Fruit fly (Drosophila melanogaster) whole organism, embryonic: ENCODE results near the gene CG3032.
A peak's percentile ranks its signal among the peaks of the same experiment; 100 is the strongest.

ENCODE experiments used
- Ada2b ChIP-seq: fragments of 200-800 bp; sonication (Bioruptor generic); IDR thresholded peaks from 2 replicates; pipeline ENCODE4 v1.3.6; 2022; ENCODE audit warnings: missing biosample characterization, missing genetic modification characterization
- Atf6 ChIP-seq: fragments of 200-800 bp; sonication (Bioruptor generic); IDR thresholded peaks from 2 replicates; pipeline ENCODE4 v1.3.6; 2022; ENCODE audit warnings: missing biosample characterization, missing genetic modification characterization
- Awh ChIP-seq: fragments of 200-800 bp; sonication (Bioruptor generic); IDR thresholded peaks from 2 replicates; pipeline ENCODE4, ENCODE4 v1.3.6; 2022; ENCODE audit warnings: missing biosample characterization, missing genetic modification characterization
- Bteb2 ChIP-seq: fragments of 200-800 bp; sonication (Bioruptor generic); optimal IDR thresholded peaks from 2 replicates; lab custom pipeline; 2016; ENCODE audit warnings: missing biosample characterization, missing genetic modification characterization
- CG10209 ChIP-seq: fragments of 200-800 bp; sonication (Bioruptor generic); optimal IDR thresholded peaks from 3 replicates; lab custom pipeline; 2017; ENCODE audit warnings: missing biosample characterization, mild to moderate bottlenecking, missing genetic modification characterization, missing genetic modification reagents
- CG1024 ChIP-seq: fragments of 200-800 bp; sonication (Bioruptor generic); IDR thresholded peaks from 2 replicates; pipeline ENCODE4 v1.3.6; 2022; ENCODE audit warnings: missing biosample characterization, missing genetic modification characterization
- CG12071 ChIP-seq: fragments of 200-800 bp; sonication (Bioruptor generic); optimal IDR thresholded peaks from 3 replicates; lab custom pipeline; 2018; ENCODE audit warnings: missing biosample characterization, mild to moderate bottlenecking, missing genetic modification characterization
- CG15601 ChIP-seq: fragments of 200-800 bp; sonication (Bioruptor generic); optimal IDR thresholded peaks from 3 replicates; lab custom pipeline; 2019; ENCODE audit warnings: missing biosample characterization, mild to moderate bottlenecking, missing genetic modification characterization, moderate library complexity
- CG17912 ChIP-seq: fragments of 200-800 bp; sonication (Bioruptor generic); optimal IDR thresholded peaks from 2 replicates; lab custom pipeline; 2018; ENCODE audit warnings: missing biosample characterization, mild to moderate bottlenecking, missing genetic modification characterization
- CG18476 ChIP-seq: fragments of 200-800 bp; sonication (Bioruptor generic); optimal IDR thresholded peaks from 2 replicates; lab custom pipeline; 2016; ENCODE audit warnings: missing biosample characterization, mild to moderate bottlenecking, missing genetic modification characterization
- CG3163 ChIP-seq: fragments of 200-800 bp; sonication (Bioruptor generic); optimal IDR thresholded peaks from 3 replicates; lab custom pipeline; 2016; ENCODE audit warnings: missing biosample characterization, missing genetic modification characterization
- CG32767 ChIP-seq: fragments of 200-800 bp; sonication (Bioruptor generic); IDR thresholded peaks from 2 replicates; pipeline ENCODE4 v1.3.6; 2022; ENCODE audit warnings: missing biosample characterization, missing genetic modification characterization
- CG34376 ChIP-seq: fragments of 200-800 bp; sonication (Bioruptor generic); optimal IDR thresholded peaks from 2 replicates; lab custom pipeline; 2018; ENCODE audit warnings: missing biosample characterization, mild to moderate bottlenecking, missing genetic modification characterization
- CG34422 ChIP-seq: fragments of 200-800 bp; sonication (Bioruptor generic); IDR thresholded peaks from 3 replicates; pipeline ENCODE4 v1.3.6; 2022; ENCODE audit warnings: missing biosample characterization, missing genetic modification characterization
- CG5180 ChIP-seq: fragments of 200-800 bp; sonication (Bioruptor generic); optimal IDR thresholded peaks from 3 replicates; lab custom pipeline; 2017; ENCODE audit warnings: missing biosample characterization, missing genetic modification characterization, mild to moderate bottlenecking, moderate library complexity, missing genetic modification reagents
- CG5953 ChIP-seq: fragments of 200-800 bp; sonication (Bioruptor generic); IDR thresholded peaks from 2 replicates; pipeline ENCODE4 v1.3.6; 2022; ENCODE audit warnings: missing biosample characterization, missing genetic modification characterization
- CG6654 ChIP-seq: fragments of 200-800 bp; sonication (Bioruptor generic); optimal IDR thresholded peaks from 2 replicates; lab custom pipeline; 2017; ENCODE audit warnings: missing biosample characterization, mild to moderate bottlenecking, missing genetic modification characterization
- CG9817 ChIP-seq: fragments of 200-800 bp; sonication (Bioruptor generic); optimal IDR thresholded peaks from 2 replicates; lab custom pipeline; 2018; ENCODE audit warnings: missing biosample characterization, mild to moderate bottlenecking, missing genetic modification characterization, moderate library complexity
- Dip3 ChIP-seq: fragments of 200-800 bp; sonication (Bioruptor generic); optimal IDR thresholded peaks from 3 replicates; lab custom pipeline; 2016; ENCODE audit warnings: missing biosample characterization, missing genetic modification characterization
- Dll ChIP-seq: fragments of 200-800 bp; sonication (Bioruptor generic); IDR thresholded peaks from 4 replicates; pipeline ENCODE4 v1.3.6; 2022; ENCODE audit warnings: missing biosample characterization, missing genetic modification characterization; ENCODE audit not compliant: partially characterized antibody
- Doc2 ChIP-seq: fragments of 200-800 bp; sonication (Bioruptor generic); IDR thresholded peaks from 2 replicates; pipeline ENCODE4 v1.3.6; 2022; ENCODE audit warnings: missing biosample characterization, missing genetic modification characterization
- E2f2 ChIP-seq: fragments of 200-800 bp; sonication (Bioruptor generic); IDR thresholded peaks from 2 replicates; pipeline ENCODE4 v1.3.6; 2022; ENCODE audit warnings: missing biosample characterization, missing genetic modification characterization
- Ets97D ChIP-seq: fragments of 200-800 bp; sonication (Bioruptor generic); optimal IDR thresholded peaks from 3 replicates; lab custom pipeline; 2016; ENCODE audit warnings: missing biosample characterization, missing genetic modification characterization
- Hand ChIP-seq: fragments of 200-800 bp; sonication (Bioruptor generic); optimal IDR thresholded peaks from 2 replicates; lab custom pipeline; 2017; ENCODE audit warnings: mild to moderate bottlenecking, missing biosample characterization, missing genetic modification reagents, missing genetic modification characterization
- HmgD ChIP-seq: fragments of 200-800 bp; sonication (Bioruptor generic); optimal IDR thresholded peaks from 3 replicates; lab custom pipeline; 2016; ENCODE audit warnings: missing biosample characterization, missing genetic modification characterization
- HmgZ ChIP-seq: fragments of 200-800 bp; sonication (Bioruptor generic); optimal IDR thresholded peaks from 2 replicates; lab custom pipeline; 2018; ENCODE audit warnings: missing biosample characterization, mild to moderate bottlenecking, missing genetic modification characterization
- Hr39 ChIP-seq: fragments of >200 bp; optimal IDR thresholded peaks from 2 replicates; lab custom pipeline; 2017
- Jarid2 ChIP-seq: fragments of 200-800 bp; sonication (Bioruptor generic); optimal IDR thresholded peaks from 3 replicates; lab custom pipeline; 2017; ENCODE audit warnings: mild to moderate bottlenecking, missing biosample characterization, missing genetic modification reagents, missing genetic modification characterization
- MTF-1 ChIP-seq: fragments of 200-800 bp; sonication (Bioruptor generic); optimal IDR thresholded peaks from 2 replicates; lab custom pipeline; 2018; ENCODE audit warnings: missing biosample characterization, mild to moderate bottlenecking, missing genetic modification characterization, borderline replicate concordance
- NfI ChIP-seq: fragments of 200-800 bp; sonication (Bioruptor generic); optimal IDR thresholded peaks from 3 replicates; lab custom pipeline; 2018; ENCODE audit warnings: missing biosample characterization, mild to moderate bottlenecking, missing genetic modification characterization, moderate library complexity
- Rfx ChIP-seq: fragments of 200-800 bp; sonication (Bioruptor generic); IDR thresholded peaks from 2 replicates; pipeline ENCODE4 v1.3.6; 2022; ENCODE audit warnings: missing biosample characterization, missing genetic modification characterization
- Spps ChIP-seq: fragments of 200-800 bp; sonication (Bioruptor generic); optimal IDR thresholded peaks from 2 replicates; lab custom pipeline; 2018; ENCODE audit warnings: missing biosample characterization, mild to moderate bottlenecking, missing genetic modification characterization
- Stat92E ChIP-seq, 3 experiments: fragments of >200 bp in 2 of 3; fragments of 200-800 bp in 1 of 3; sonication (Bioruptor generic) in 1 of 3; optimal IDR thresholded peaks; 2 replicates each; lab custom pipeline; 2017 to 2019; ENCODE audit warnings: missing biosample characterization in 3 of 3, missing genetic modification characterization in 3 of 3, mild to moderate bottlenecking in 1 of 3, moderate library complexity in 1 of 3
- Usf ChIP-seq: fragments of 200-800 bp; sonication (Bioruptor generic); optimal IDR thresholded peaks from 2 replicates; lab custom pipeline; 2017; ENCODE audit warnings: missing genotype, missing biosample characterization, missing genetic modification characterization
- cwo ChIP-seq: fragments of 200-800 bp; sonication (Bioruptor generic); optimal IDR thresholded peaks from 3 replicates; lab custom pipeline; 2017; ENCODE audit warnings: missing biosample characterization, missing genetic modification characterization, mild to moderate bottlenecking, moderate library complexity, missing genetic modification reagents
- dmrt11E ChIP-seq: fragments of 200-800 bp; sonication (Bioruptor generic); optimal IDR thresholded peaks from 3 replicates; lab custom pipeline; 2018; ENCODE audit warnings: missing biosample characterization, mild to moderate bottlenecking, missing genetic modification characterization, moderate library complexity
- hth ChIP-seq: fragments of >200 bp; optimal IDR thresholded peaks from 2 replicates; lab custom pipeline; 2017; ENCODE audit warnings: inconsistent platforms
- kah ChIP-seq: fragments of 200-800 bp; sonication (Bioruptor generic); optimal IDR thresholded peaks from 2 replicates; lab custom pipeline; 2018; ENCODE audit warnings: missing biosample characterization, mild to moderate bottlenecking, missing genetic modification characterization
- lilli ChIP-seq: fragments of 200-800 bp; sonication (Bioruptor generic); optimal IDR thresholded peaks from 3 replicates; lab custom pipeline; 2016; ENCODE audit warnings: missing biosample characterization, missing genetic modification characterization
- mld ChIP-seq: fragments of 200-800 bp; sonication (Bioruptor generic); IDR thresholded peaks from 3 replicates; pipeline ENCODE4 v1.3.6; 2022; ENCODE audit warnings: missing biosample characterization, missing genetic modification characterization; ENCODE audit not compliant: partially characterized antibody
- nom ChIP-seq: fragments of 200-800 bp; sonication (Bioruptor generic); optimal IDR thresholded peaks from 2 replicates; lab custom pipeline; 2017; ENCODE audit warnings: missing biosample characterization, missing genetic modification characterization, mild to moderate bottlenecking, moderate library complexity, missing genetic modification reagents
- repo ChIP-seq: fragments of 200-800 bp; sonication (Bioruptor generic); optimal IDR thresholded peaks from 2 replicates; lab custom pipeline; 2016; ENCODE audit warnings: missing biosample characterization, missing genetic modification characterization
- sens-2 ChIP-seq: fragments of 200-800 bp; sonication (Bioruptor generic); IDR thresholded peaks from 2 replicates; pipeline ENCODE4 v1.3.6; 2022; ENCODE audit warnings: missing biosample characterization, missing genetic modification characterization
- sima ChIP-seq: fragments of 200-800 bp; sonication (Bioruptor generic); optimal IDR thresholded peaks from 2 replicates; lab custom pipeline; 2016; ENCODE audit warnings: missing biosample characterization, missing genetic modification characterization
- slp2 ChIP-seq: fragments of 200-800 bp; sonication (Bioruptor generic); optimal IDR thresholded peaks from 2 replicates; lab custom pipeline; 2016; ENCODE audit warnings: missing biosample characterization, missing genetic modification characterization
- vvl ChIP-seq: fragments of 200-800 bp; sonication (Bioruptor generic); IDR thresholded peaks from 2 replicates; pipeline ENCODE4 v1.3.6; 2022; ENCODE audit warnings: missing biosample characterization, missing genetic modification characterization
- zfh2 ChIP-seq: fragments of 200-800 bp; sonication (Bioruptor generic); optimal IDR thresholded peaks from 2 replicates; lab custom pipeline; 2016; ENCODE audit warnings: missing biosample characterization, missing genetic modification characterization

CG3032 gene

DNA sequence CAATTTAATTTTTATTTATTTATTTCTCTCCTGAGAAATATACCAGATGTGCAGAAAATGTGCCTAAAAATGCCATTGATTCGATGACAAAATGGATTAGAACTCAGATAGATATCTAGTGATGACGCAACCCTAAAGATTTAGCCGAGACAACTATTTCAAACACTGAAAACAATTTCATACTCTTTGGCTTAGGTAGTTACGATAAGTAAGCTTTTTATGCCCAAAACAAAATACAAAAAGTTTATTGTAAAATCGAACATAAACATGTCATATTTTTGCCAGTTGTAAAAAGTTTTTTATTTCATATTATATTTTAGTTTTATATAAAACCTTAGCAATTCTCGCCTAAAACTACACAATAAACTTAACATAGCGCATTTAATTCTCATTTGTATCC is 40.3 kb downstream of the CG3032 start, which contains the start of gene CG3040 (continued):
- peak; percentile 37; the same call in 1 of the 2 replicates for TF ChIP-seq E2f2
- TF ChIP-seq CG15601 (tag; lab: Kevin White, UChicago): peak; percentile 99

DNA sequence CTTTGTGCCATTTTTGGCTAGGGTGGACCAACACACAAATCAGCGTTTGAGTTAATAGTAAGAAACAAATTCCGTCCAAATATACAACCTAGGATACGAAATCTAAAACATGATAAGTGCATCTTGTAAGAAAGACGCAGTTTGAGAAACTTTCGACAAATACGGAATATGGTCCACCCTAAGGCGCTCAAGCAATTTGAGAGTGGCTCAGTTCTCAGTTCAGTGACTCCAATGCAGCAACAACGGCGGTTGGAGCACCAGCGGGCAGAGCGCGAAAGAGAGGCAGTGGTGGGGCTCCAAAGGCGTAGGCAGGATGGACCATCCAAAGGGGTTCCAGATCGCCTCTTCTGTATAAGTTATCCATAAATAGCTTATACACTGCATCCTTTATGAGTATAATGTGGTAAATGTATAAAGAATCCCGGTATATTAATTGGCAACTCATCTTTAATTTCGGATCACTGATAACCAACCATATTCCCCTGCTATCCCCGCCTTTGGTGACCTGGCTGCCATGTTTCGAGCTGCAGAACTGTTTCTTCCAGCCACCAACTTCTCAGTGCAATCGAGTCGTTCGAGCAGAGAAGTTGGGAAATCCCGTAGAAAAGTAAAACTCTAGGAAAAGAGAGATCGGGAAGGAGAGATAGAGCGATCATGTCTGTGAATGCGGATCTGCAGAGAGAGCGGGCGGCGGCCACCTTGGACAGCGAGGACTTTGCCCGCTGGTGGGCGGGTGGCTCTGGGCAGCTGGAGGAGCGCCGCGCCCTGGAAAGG is 44.1 kb downstream of the CG3032 start, which contains the start of gene CG4586:
CG4586 (plus strand) TSS at position 555 of the 774 bp plus-strand sequence.
- TF ChIP-seq mld (GFP tag; lab: Robert Waterston, UW): no peak
- peak; percentile 80 for TF ChIP-seq CG17912 (GFP tag; lab: Kevin White, UChicago)
- peak; percentile 95 for TF ChIP-seq MTF-1 (GFP tag; lab: Kevin White, UChicago)
- peak; percentile 98 for TF ChIP-seq vvl (GFP tag; lab: Robert Waterston, UW)
- TF ChIP-seq CG3163 (GFP tag; lab: Kevin White, UChicago): peak; percentile 84
- TF ChIP-seq lilli (GFP tag; lab: Kevin White, UChicago): peak; percentile 96
- TF ChIP-seq HmgD (GFP tag; lab: Kevin White, UChicago): peak; percentile 95
- TF ChIP-seq CG5953 (GFP tag; lab: Robert Waterston, UW): peak; percentile 94
- peak; percentile 96 for TF ChIP-seq Atf6 (GFP tag; lab: Robert Waterston, UW)
- TF ChIP-seq Doc2 (GFP tag; lab: Robert Waterston, UW): peak; percentile 65; the same call in 1 of the 2 replicates
- no peak for TF ChIP-seq Dll (GFP tag; lab: Robert Waterston, UW)
- TF ChIP-seq CG32767 (GFP tag; lab: Robert Waterston, UW): peak; percentile 91
- TF ChIP-seq Ada2b (GFP tag; lab: Robert Waterston, UW): peak; percentile 96
- TF ChIP-seq CG5180 (GFP tag; lab: Kevin White, UChicago): peak; percentile 87
- peak; percentile 84 for TF ChIP-seq kah
- TF ChIP-seq Jarid2 (GFP tag; lab: Kevin White, UChicago): peak; percentile 81
- peak; percentile 96 for TF ChIP-seq Rfx
- TF ChIP-seq CG9817 (tag; lab: Kevin White, UChicago): peak; percentile 90
- TF ChIP-seq Dip3 (GFP tag; lab: Kevin White, UChicago): peak; percentile 96
- TF ChIP-seq sima: peak; percentile 89
- peak; percentile 72 for TF ChIP-seq Spps (tag; lab: Kevin White, UChicago)
- peak; percentile 96 for TF ChIP-seq repo (GFP tag; lab: Kevin White, UChicago)
- TF ChIP-seq nom (GFP tag; lab: Kevin White, UChicago): peak; percentile 99
- TF ChIP-seq slp2: peak; percentile 92
- peak; percentile 95 for TF ChIP-seq NfI (GFP tag; lab: Kevin White, UChicago)
- peak; percentile 97 for TF ChIP-seq CG34376 (GFP tag; lab: Kevin White, UChicago)
- TF ChIP-seq CG18476: peak; percentile 95
- peak; percentile 99 for TF ChIP-seq CG12071 (GFP tag; lab: Kevin White, UChicago)
- peak; percentile 96 for TF ChIP-seq Bteb2 (GFP tag; lab: Kevin White, UChicago)
- TF ChIP-seq Hr39 (lab: Kevin White, UChicago): no peak
- TF ChIP-seq HmgZ (tag; lab: Kevin White, UChicago): peak; percentile 97
- TF ChIP-seq Ets97D (GFP tag; lab: Kevin White, UChicago): peak; percentile 82
- TF ChIP-seq zfh2 (GFP tag; lab: Kevin White, UChicago): peak; percentile 97
- peak; percentile 95 for TF ChIP-seq CG34422 (GFP tag; lab: Robert Waterston, UW)
- peak; percentile 84 for TF ChIP-seq CG6654 (GFP tag; lab: Kevin White, UChicago)
- TF ChIP-seq Stat92E (GFP tag; optimal IDR thresholded peaks at IDR 0.05; lab: Kevin White, UChicago): peak in 1 of 3 experiments; percentile 47
- TF ChIP-seq sens-2 (GFP tag; lab: Robert Waterston, UW): peak; percentile 88
- TF ChIP-seq Usf (GFP tag; lab: Kevin White, UChicago): peak; percentile 75
- TF ChIP-seq Awh (GFP tag; lab: Robert Waterston, UW): peak; percentile 96
- TF ChIP-seq CG10209 (GFP tag; lab: Kevin White, UChicago): peak; percentile 94
- TF ChIP-seq dmrt11E (tag; lab: Kevin White, UChicago): peak; percentile 71
- TF ChIP-seq CG1024 (GFP tag; lab: Robert Waterston, UW): peak; percentile 86
- peak; percentile 95 for TF ChIP-seq cwo
- TF ChIP-seq hth (lab: Kevin White, UChicago): no peak
- TF ChIP-seq Hand (GFP tag; lab: Kevin White, UChicago): peak; percentile 98
